Worm (Caenorhabditis elegans) whole organism, L1 larva: ENCODE measurements around the gene best-12.

Experiments
- elt-2 ChIP-seq: sonication (generic microtip); optimal IDR thresholded peaks from 2 replicates; lab custom pipeline; 2016; ENCODE audit warnings: missing genetic modification characterization, mild to moderate bottlenecking, inconsistent platforms, missing compliant biosample characterization, missing genetic modification reagents
- grh-1 ChIP-seq: fragments of 200-800 bp; sonication (Bioruptor generic); IDR thresholded peaks from 2 replicates; pipeline ENCODE4 v1.3.6; 2022; ENCODE audit warnings: missing genetic modification reagents, missing genetic modification characterization, missing compliant biosample characterization
- mep-1 ChIP-seq: fragments of 150-350 bp; optimal IDR thresholded peaks from 2 replicates; lab custom pipeline; 2014; ENCODE audit warnings: missing biosample characterization, missing genetic modification characterization
- nhr-11 ChIP-seq: fragments of 150-350 bp; optimal IDR thresholded peaks from 2 replicates; lab custom pipeline; 2014; ENCODE audit warnings: missing biosample characterization, missing genetic modification characterization
- nhr-47 ChIP-seq: sonication (generic microtip); optimal IDR thresholded peaks from 2 replicates; lab custom pipeline; 2016; ENCODE audit warnings: mild to moderate bottlenecking, missing genetic modification characterization, moderate library complexity, missing compliant biosample characterization
- pqm-1 ChIP-seq: sonication (generic microtip); optimal IDR thresholded peaks from 3 replicates; lab custom pipeline; 2017; ENCODE audit warnings: missing biosample characterization, missing genetic modification characterization
- rnt-1 ChIP-seq: sonication (generic microtip); optimal IDR thresholded peaks from 2 replicates; lab custom pipeline; 2016; ENCODE audit warnings: mild to moderate bottlenecking, missing genetic modification characterization, moderate library complexity, missing compliant biosample characterization
- snpc-4 ChIP-seq: fragments of 150-350 bp; optimal IDR thresholded peaks from 2 replicates; lab custom pipeline; 2014; ENCODE audit warnings: missing biosample characterization, missing genetic modification characterization

- TF ChIP-seq pqm-1: no peak
- no peak for TF ChIP-seq nhr-47 (tag; lab: Kevin White, UChicago)
- TF ChIP-seq nhr-11: no peak
- TF ChIP-seq rnt-1 (tag; lab: Kevin White, UChicago): no peak
- no peak for TF ChIP-seq grh-1
- no peak for TF ChIP-seq elt-2
- TF ChIP-seq snpc-4 (tag; lab: Kevin White, UChicago): no peak
- no peak for TF ChIP-seq mep-1
Observed at ce11 chrV:16047052-16047451, 2.2 kb upstream of the best-12 start.
